Worm (Caenorhabditis elegans): Measurements from ENCODE around the gene T27D12.6.

T27D12.6 gene

ce11 chrII:11880456-11881353, 45.4 kb downstream of the T27D12.6 start (continued):
- TF ChIP-seq xnd-1 (tag; optimal IDR thresholded peaks at IDR 0.05) (peak; percentile 44), ccch-3 (GFP tag; optimal IDR thresholded peaks at IDR 0.05) (no peak), nhr-90 (tag; optimal IDR thresholded peaks at IDR 0.05) (peak; percentile 23), madf-3 (GFP tag; IDR thresholded peaks at IDR 0.05) (peak; percentile 77; the same call in 1 of the 2 replicates), tbx-9 (tag; optimal IDR thresholded peaks at IDR 0.05; ENCODE audit: borderline replicate concordance) (no peak), F22D6.2 (tag; optimal IDR thresholded peaks at IDR 0.05) (no peak), B0336.3 (GFP tag; IDR thresholded peaks at IDR 0.05) (peak; percentile 90), nfyb-1 (GFP tag; IDR thresholded peaks at IDR 0.05) (peak; percentile 85), sdz-38 (tag; optimal IDR thresholded peaks at IDR 0.05) (no peak), Y79H2A.3 (GFP tag; conservative IDR thresholded peaks at IDR 0.05) (peak; percentile 88), Y53G8AR.9 (GFP tag; conservative IDR thresholded peaks at IDR 0.05) (peak; percentile 89), nfya-2 (GFP tag; IDR thresholded peaks at IDR 0.05) (peak; percentile 91), pbrm-1 (GFP tag; IDR thresholded peaks at IDR 0.05) (peak; percentile 55; the same call in 1 of the 2 replicates), unc-62 (GFP tag; optimal IDR thresholded peaks at IDR 0.05) (no peak), aptf-3 (GFP tag; IDR thresholded peaks at IDR 0.05) (0 out of 2 replicates have a peak, but pooled peaks have one; percentile 86), madf-6 (GFP tag; IDR thresholded peaks at IDR 0.05) (peak; percentile 85), sea-2 (GFP tag; IDR thresholded peaks at IDR 0.05) (no peak), F55B11.4 (tag; optimal IDR thresholded peaks at IDR 0.05; ENCODE audit: borderline replicate concordance, insufficient read depth) (no peak), snpc-1.3 (tag; optimal IDR thresholded peaks at IDR 0.05; ENCODE audit: insufficient read depth) (no peak)

DNA sequence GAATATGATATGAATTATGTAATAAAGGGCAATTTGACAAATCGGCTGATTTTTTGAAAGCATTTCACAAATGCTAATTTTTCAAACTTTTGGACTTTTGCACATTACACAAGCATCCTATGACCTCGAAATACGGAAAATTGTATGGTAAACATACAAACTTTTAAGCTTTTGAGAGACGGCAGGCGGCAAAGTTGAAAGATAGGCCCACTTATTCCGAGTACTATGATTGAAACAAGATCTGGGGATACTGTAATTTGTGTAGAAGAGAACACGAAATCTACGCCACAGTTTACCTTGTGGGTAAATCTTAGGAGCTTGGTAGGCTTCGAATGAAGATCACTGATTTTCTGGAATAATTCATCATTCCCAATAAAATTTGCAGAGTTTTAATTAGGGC, 48.3 kb downstream of the T27D12.6 start, which contains the start of gene ZK930.6:
ZK930.6 (plus strand) TSS at position 301 of the 400 bp plus-strand sequence.
- TF ChIP-seq ceh-100 (GFP tag; IDR thresholded peaks at IDR 0.05) = no peak
- TF ChIP-seq aptf-3 (GFP tag; IDR thresholded peaks at IDR 0.05) = no peak
- no peak for TF ChIP-seq repo-1 (tag; optimal IDR thresholded peaks at IDR 0.05)
- no peak for TF ChIP-seq nhr-80 (tag; optimal IDR thresholded peaks at IDR 0.05)
- no peak for TF ChIP-seq mcd-1 (GFP tag; IDR thresholded peaks at IDR 0.05)
- TF ChIP-seq ztf-22 (GFP tag; optimal IDR thresholded peaks at IDR 0.05) = no peak
- TF ChIP-seq Y95B8A.8 (GFP tag; IDR thresholded peaks at IDR 0.05) = no peak
- no peak for TF ChIP-seq F33H1.4 (GFP tag; IDR thresholded peaks at IDR 0.05)
- no peak for TF ChIP-seq F10E7.11 (tag; optimal IDR thresholded peaks at IDR 0.05)
- no peak for TF ChIP-seq B0035.1 (tag; optimal IDR thresholded peaks at IDR 0.05)
- no peak for TF ChIP-seq F22D6.2 (tag; optimal IDR thresholded peaks at IDR 0.05)
- TF ChIP-seq somi-1 (GFP tag; optimal IDR thresholded peaks at IDR 0.05) = no peak
- no peak for TF ChIP-seq lag-1 (GFP tag; IDR thresholded peaks at IDR 0.05)
- no peak for TF ChIP-seq ceh-79 (tag; optimal IDR thresholded peaks at IDR 0.05)
- TF ChIP-seq T07F8.4 (tag; optimal IDR thresholded peaks at IDR 0.05) = no peak
- no peak for TF ChIP-seq attf-6 (GFP tag; IDR thresholded peaks at IDR 0.05)
